Worm (Caenorhabditis elegans) whole organism, L1 larva: ENCODE data around the gene helq-1.

ENCODE experiments used
- C04F5.9 ChIP-seq: sonication (generic microtip); optimal IDR thresholded peaks from 2 replicates; lab custom pipeline; 2016; ENCODE audit warnings: missing genetic modification characterization, missing compliant biosample characterization
- C16A3.4 ChIP-seq: fragments of 150-350 bp; optimal IDR thresholded peaks from 2 replicates; lab custom pipeline; 2014; ENCODE audit warnings: missing biosample characterization, missing genetic modification characterization
- C34B4.2 ChIP-seq: sonication (generic microtip); optimal IDR thresholded peaks from 2 replicates; lab custom pipeline; 2017; ENCODE audit warnings: mild to moderate bottlenecking, missing genetic modification characterization, missing compliant biosample characterization
- aly-2 ChIP-seq: fragments of 150-350 bp; optimal IDR thresholded peaks from 2 replicates; lab custom pipeline; 2014; ENCODE audit warnings: missing biosample characterization, missing genetic modification characterization
- ceh-8 ChIP-seq: fragments of 200-800 bp; sonication (Bioruptor generic); optimal IDR thresholded peaks from 2 replicates; lab custom pipeline; 2018; ENCODE audit warnings: mild to moderate bottlenecking, missing genetic modification characterization, moderate library complexity, missing compliant biosample characterization
- ceh-88 ChIP-seq: fragments of 200-800 bp; sonication (Bioruptor generic); IDR thresholded peaks from 2 replicates; pipeline ENCODE4 v1.3.6; 2022; ENCODE audit warnings: missing genetic modification characterization, missing compliant biosample characterization
- dsc-1 ChIP-seq: sonication (generic microtip); optimal IDR thresholded peaks from 2 replicates; lab custom pipeline; 2016; ENCODE audit warnings: mild to moderate bottlenecking, missing genetic modification characterization, missing compliant biosample characterization
- efl-3 ChIP-seq: fragments of 200-800 bp; sonication (Bioruptor generic); optimal IDR thresholded peaks from 2 replicates; lab custom pipeline; 2018; ENCODE audit warnings: mild to moderate bottlenecking, missing genetic modification characterization, missing compliant biosample characterization
- egl-27 ChIP-seq, 2 experiments: fragments of 150-350 bp in 1 of 2; sonication (generic microtip); optimal IDR thresholded peaks; 3 replicates each; lab custom pipeline; 2017 to 2018; ENCODE audit warnings: missing biosample characterization in 2 of 2, missing genetic modification characterization in 2 of 2, missing genetic modification reagents in 2 of 2
- elt-3 ChIP-seq, 6 experiments: fragments of 150-350 bp in 1 of 6; sonication (generic microtip); optimal IDR thresholded peaks; 2 replicates each; lab custom pipeline; 2017 to 2018; ENCODE audit warnings: missing biosample characterization in 6 of 6, missing genetic modification characterization in 6 of 6, inconsistent platforms in 1 of 6
- ets-5 ChIP-seq: fragments of 200-800 bp; sonication (Bioruptor generic); IDR thresholded peaks from 2 replicates; pipeline ENCODE4 v1.3.6; 2022; ENCODE audit warnings: missing genetic modification characterization, missing compliant biosample characterization
- fkh-8 ChIP-seq: sonication (generic microtip); optimal IDR thresholded peaks from 2 replicates; lab custom pipeline; 2016; ENCODE audit warnings: mild to moderate bottlenecking, missing genetic modification characterization, missing compliant biosample characterization
- fos-1 ChIP-seq: fragments of 150-350 bp; optimal IDR thresholded peaks from 2 replicates; lab custom pipeline; 2014; ENCODE audit warnings: missing biosample characterization, missing genetic modification characterization
- grh-1 ChIP-seq: fragments of 200-800 bp; sonication (Bioruptor generic); IDR thresholded peaks from 2 replicates; pipeline ENCODE4 v1.3.6; 2022; ENCODE audit warnings: missing genetic modification reagents, missing genetic modification characterization, missing compliant biosample characterization
- hlh-17 ChIP-seq: fragments of 200-800 bp; sonication (Bioruptor generic); optimal IDR thresholded peaks from 2 replicates; lab custom pipeline; 2018; ENCODE audit warnings: missing genetic modification characterization, mild to moderate bottlenecking, missing compliant biosample characterization, moderate library complexity, borderline replicate concordance
- hlh-4 ChIP-seq: sonication (generic microtip); optimal IDR thresholded peaks from 2 replicates; lab custom pipeline; 2016; ENCODE audit warnings: mild to moderate bottlenecking, missing genetic modification characterization, missing compliant biosample characterization
- hpl-2 ChIP-seq: fragments of 150-350 bp; optimal IDR thresholded peaks from 2 replicates; lab custom pipeline; 2014; ENCODE audit warnings: missing biosample characterization, missing genetic modification reagents, missing genetic modification characterization
- irx-1 ChIP-seq: sonication (generic microtip); optimal IDR thresholded peaks from 2 replicates; lab custom pipeline; 2016; ENCODE audit warnings: missing genetic modification characterization, missing compliant biosample characterization
- jun-1 ChIP-seq: fragments of 150-350 bp; optimal IDR thresholded peaks from 2 replicates; lab custom pipeline; 2014; ENCODE audit warnings: missing biosample characterization, missing genetic modification reagents, missing genetic modification characterization
- lin-14 ChIP-seq: fragments of 200-800 bp; sonication (Bioruptor generic); optimal IDR thresholded peaks from 2 replicates; lab custom pipeline; 2018; ENCODE audit warnings: mild to moderate bottlenecking, missing genetic modification characterization, moderate library complexity, missing compliant biosample characterization
- lin-39 ChIP-seq: fragments of 150-350 bp; optimal IDR thresholded peaks from 2 replicates; lab custom pipeline; 2014; ENCODE audit warnings: missing biosample characterization, missing genetic modification reagents, missing genetic modification characterization
- lir-3 ChIP-seq: sonication (generic microtip); optimal IDR thresholded peaks from 2 replicates; lab custom pipeline; 2016; ENCODE audit warnings: mild to moderate bottlenecking, missing genetic modification characterization, moderate library complexity, missing compliant biosample characterization; ENCODE audit not compliant: poor library complexity
- mab-9 ChIP-seq: fragments of 200-800 bp; sonication (Bioruptor generic); IDR thresholded peaks from 2 replicates; pipeline ENCODE4 v1.3.6; 2022; ENCODE audit warnings: missing genetic modification reagents, missing genetic modification characterization, missing compliant biosample characterization
- mep-1 ChIP-seq: fragments of 150-350 bp; optimal IDR thresholded peaks from 2 replicates; lab custom pipeline; 2014; ENCODE audit warnings: missing biosample characterization, missing genetic modification characterization
- nhr-11 ChIP-seq: fragments of 150-350 bp; optimal IDR thresholded peaks from 2 replicates; lab custom pipeline; 2014; ENCODE audit warnings: missing biosample characterization, missing genetic modification characterization
- nhr-12 ChIP-seq: sonication (generic microtip); optimal IDR thresholded peaks from 2 replicates; lab custom pipeline; 2017; ENCODE audit warnings: missing biosample characterization, missing genetic modification characterization
- nhr-19 ChIP-seq: fragments of 200-800 bp; sonication (Bioruptor generic); conservative IDR thresholded peaks from 2 replicates; pipeline ENCODE4 v1.3.6; 2022; ENCODE audit warnings: missing genetic modification characterization, missing compliant biosample characterization
- nhr-237 ChIP-seq: fragments of 150-350 bp; optimal IDR thresholded peaks from 2 replicates; lab custom pipeline; 2014; ENCODE audit warnings: missing biosample characterization, missing genetic modification characterization
- nhr-47 ChIP-seq: sonication (generic microtip); optimal IDR thresholded peaks from 2 replicates; lab custom pipeline; 2016; ENCODE audit warnings: mild to moderate bottlenecking, missing genetic modification characterization, moderate library complexity, missing compliant biosample characterization
- nhr-71 ChIP-seq: sonication (generic microtip); optimal IDR thresholded peaks from 2 replicates; lab custom pipeline; 2016; ENCODE audit warnings: mild to moderate bottlenecking, missing genetic modification characterization, moderate library complexity, missing compliant biosample characterization
- nhr-77 ChIP-seq: fragments of 150-350 bp; optimal IDR thresholded peaks from 2 replicates; lab custom pipeline; 2014; ENCODE audit warnings: missing biosample characterization, missing genetic modification characterization
- nhr-84 ChIP-seq: sonication (generic microtip); optimal IDR thresholded peaks from 2 replicates; lab custom pipeline; 2017; ENCODE audit warnings: missing biosample characterization, missing genetic modification characterization
- nhr-85 ChIP-seq: sonication (generic microtip); peaks from one replicate; lab custom pipeline; 2016; ENCODE audit warnings: missing genetic modification characterization, inconsistent platforms, missing compliant biosample characterization
- nhr-90 ChIP-seq: sonication (generic microtip); optimal IDR thresholded peaks from 2 replicates; lab custom pipeline; 2016; ENCODE audit warnings: mild to moderate bottlenecking, missing genetic modification characterization, missing compliant biosample characterization; ENCODE audit not compliant: poor library complexity
- pax-3 ChIP-seq: fragments of 200-800 bp; sonication (Bioruptor generic); optimal IDR thresholded peaks from 2 replicates; lab custom pipeline; 2018; ENCODE audit warnings: mild to moderate bottlenecking, missing genetic modification characterization, moderate library complexity, missing compliant biosample characterization
- pqm-1 ChIP-seq: sonication (generic microtip); optimal IDR thresholded peaks from 3 replicates; lab custom pipeline; 2017; ENCODE audit warnings: missing biosample characterization, missing genetic modification characterization
- skn-1 ChIP-seq: fragments of 150-350 bp; optimal IDR thresholded peaks from 2 replicates; lab custom pipeline; 2014; ENCODE audit warnings: missing biosample characterization, missing genetic modification characterization
- snu-23 ChIP-seq: sonication (generic microtip); optimal IDR thresholded peaks from 2 replicates; lab custom pipeline; 2016; ENCODE audit warnings: missing genetic modification characterization, missing compliant biosample characterization
- sptf-1 ChIP-seq: fragments of 150-350 bp; optimal IDR thresholded peaks from 2 replicates; lab custom pipeline; 2014; ENCODE audit warnings: missing biosample characterization, missing genetic modification characterization
- sup-37 ChIP-seq: fragments of 200-800 bp; sonication (Bioruptor generic); optimal IDR thresholded peaks from 2 replicates; lab custom pipeline; 2018; ENCODE audit warnings: mild to moderate bottlenecking, missing genetic modification characterization, missing compliant biosample characterization
- tbx-2 ChIP-seq: sonication (generic microtip); optimal IDR thresholded peaks from 2 replicates; lab custom pipeline; 2016; ENCODE audit warnings: missing genetic modification characterization, missing compliant biosample characterization
- unc-62 ChIP-seq: fragments of 150-350 bp; optimal IDR thresholded peaks from 2 replicates; lab custom pipeline; 2014; ENCODE audit warnings: missing biosample characterization, missing genetic modification reagents, missing genetic modification characterization
- vab-15 ChIP-seq: sonication (generic microtip); optimal IDR thresholded peaks from 2 replicates; lab custom pipeline; 2017; ENCODE audit warnings: missing genotype, mild to moderate bottlenecking, missing genetic modification characterization, missing compliant biosample characterization
- xbp-1 ChIP-seq: sonication (generic microtip); optimal IDR thresholded peaks from 2 replicates; lab custom pipeline; 2016; ENCODE audit warnings: missing genetic modification characterization, missing compliant biosample characterization
- zag-1 ChIP-seq: fragments of 150-350 bp; optimal IDR thresholded peaks from 2 replicates; lab custom pipeline; 2014; ENCODE audit warnings: missing biosample characterization, missing genetic modification characterization
- zip-4 ChIP-seq: fragments of 200-800 bp; sonication (Bioruptor generic); optimal IDR thresholded peaks from 2 replicates; lab custom pipeline; 2018; ENCODE audit warnings: mild to moderate bottlenecking, missing genetic modification characterization, moderate library complexity, missing compliant biosample characterization
- ztf-11 ChIP-seq, 2 experiments: sonication (generic microtip); optimal IDR thresholded peaks; 2 replicates each; lab custom pipeline; 2016 to 2017; ENCODE audit warnings: missing genetic modification characterization in 2 of 2, missing biosample characterization in 1 of 2, missing compliant biosample characterization in 1 of 2
- ztf-4 ChIP-seq: fragments of 150-350 bp; optimal IDR thresholded peaks from 2 replicates; lab custom pipeline; 2014; ENCODE audit warnings: missing biosample characterization, missing genetic modification characterization

helq-1 gene

ce11 chrIII:598168-598567 lies 11.3 kb upstream of the helq-1 start (continued):
- TF ChIP-seq hlh-4, result no peak
- TF ChIP-seq mep-1 (tag; lab: Kevin White, UChicago), result peak; percentile 76
- peak; percentile 70 for TF ChIP-seq nhr-71
- TF ChIP-seq pax-3 (tag; lab: Kevin White, UChicago), result no peak
- peak; percentile 12 for TF ChIP-seq irx-1 (tag; lab: Kevin White, UChicago)
- TF ChIP-seq hlh-17 (GFP tag; lab: Kevin White, UChicago), result no peak
- TF ChIP-seq lir-3 (tag; lab: Kevin White, UChicago), result no peak
- no peak for TF ChIP-seq nhr-90 (tag; lab: Kevin White, UChicago)
- no peak for TF ChIP-seq ets-5
- TF ChIP-seq nhr-11, result peak; percentile 34
- TF ChIP-seq egl-27 (tag; optimal IDR thresholded peaks at IDR 0.05; lab: Kevin White, UChicago), result peak in 1 of 2 experiments; percentile 34
- TF ChIP-seq C34B4.2 (tag; lab: Kevin White, UChicago), result no peak
- no peak for TF ChIP-seq zip-4 (GFP tag; lab: Kevin White, UChicago)
- TF ChIP-seq pqm-1 (tag; lab: Kevin White, UChicago), result no peak
- TF ChIP-seq nhr-85 (tag; lab: Kevin White, UChicago), result no peak
- TF ChIP-seq ceh-88, result no peak
- TF ChIP-seq unc-62 (GFP tag; lab: Kevin White, UChicago), result no peak
- TF ChIP-seq snu-23 (GFP tag; lab: Kevin White, UChicago), result peak; percentile 75
- TF ChIP-seq grh-1 (GFP tag; lab: Robert Waterston, UW), result no peak
- no peak for TF ChIP-seq ztf-4 (tag; lab: Kevin White, UChicago)
- TF ChIP-seq elt-3 (tag; optimal IDR thresholded peaks at IDR 0.05; lab: Kevin White, UChicago), result no peak
- peak; percentile 70 for TF ChIP-seq nhr-47 (tag; lab: Kevin White, UChicago)
- no peak for TF ChIP-seq nhr-19 (GFP tag; lab: Robert Waterston, UW)
- TF ChIP-seq fos-1 (tag; lab: Kevin White, UChicago), result peak; percentile 25
- TF ChIP-seq skn-1 (tag; lab: Kevin White, UChicago), result peak; percentile 32
- TF ChIP-seq nhr-12, result no peak
- TF ChIP-seq sptf-1 (tag; lab: Kevin White, UChicago), result no peak
- no peak for TF ChIP-seq nhr-237 (tag; lab: Kevin White, UChicago)
- TF ChIP-seq xbp-1, result peak; percentile 41
- TF ChIP-seq lin-14, result peak; percentile 93
- TF ChIP-seq mab-9 (GFP tag; lab: Robert Waterston, UW), result no peak
- TF ChIP-seq ztf-11 (tag; optimal IDR thresholded peaks at IDR 0.05; lab: Kevin White, UChicago), result peak in 1 of 2 experiments; percentile 3
- TF ChIP-seq nhr-84 (tag; lab: Kevin White, UChicago), result no peak
- peak; percentile 18 for TF ChIP-seq nhr-77
- TF ChIP-seq dsc-1 (tag; lab: Kevin White, UChicago), result peak; percentile 46
- no peak for TF ChIP-seq ceh-8 (GFP tag; lab: Kevin White, UChicago)
- TF ChIP-seq tbx-2 (tag; lab: Kevin White, UChicago), result peak; percentile 73
- TF ChIP-seq zag-1 (tag; lab: Kevin White, UChicago), result no peak
- TF ChIP-seq C04F5.9, result no peak
- no peak for TF ChIP-seq jun-1 (tag; lab: Kevin White, UChicago)
- TF ChIP-seq sup-37 (GFP tag; lab: Kevin White, UChicago), result no peak
- TF ChIP-seq C16A3.4 (tag; lab: Kevin White, UChicago), result no peak
- no peak for TF ChIP-seq efl-3

- TF ChIP-seq fkh-8 (tag; lab: Kevin White, UChicago) (no peak), hpl-2 (no peak), lin-39 (tag; lab: Kevin White, UChicago) (no peak), vab-15 (tag; lab: Kevin White, UChicago) (no peak), mep-1 (tag; lab: Kevin White, UChicago) (no peak), aly-2 (tag; lab: Kevin White, UChicago) (no peak), nhr-237 (tag; lab: Kevin White, UChicago) (no peak), pqm-1 (tag; lab: Kevin White, UChicago) (no peak), ceh-88 (no peak), nhr-19 (GFP tag; lab: Robert Waterston, UW) (no peak), hlh-4 (no peak)
Observed at ce11 chrIII:595449-595848, 8.5 kb upstream of the helq-1 start.
